Worm (Caenorhabditis elegans) whole organism, L4/young adult: Measurements from ENCODE around the gene F11C7.2.

Experiments used
- W03F9.2 ChIP-seq: fragments of 150-350 bp; optimal IDR thresholded peaks from 2 replicates; lab custom pipeline; 2014; ENCODE audit warnings: missing biosample characterization, missing genetic modification characterization
- him-1 ChIP-seq: sonication (generic microtip); optimal IDR thresholded peaks from 2 replicates; lab custom pipeline; 2016; ENCODE audit warnings: missing genotype, missing genetic modification reagents, missing genetic modification characterization, missing compliant biosample characterization

DNA sequence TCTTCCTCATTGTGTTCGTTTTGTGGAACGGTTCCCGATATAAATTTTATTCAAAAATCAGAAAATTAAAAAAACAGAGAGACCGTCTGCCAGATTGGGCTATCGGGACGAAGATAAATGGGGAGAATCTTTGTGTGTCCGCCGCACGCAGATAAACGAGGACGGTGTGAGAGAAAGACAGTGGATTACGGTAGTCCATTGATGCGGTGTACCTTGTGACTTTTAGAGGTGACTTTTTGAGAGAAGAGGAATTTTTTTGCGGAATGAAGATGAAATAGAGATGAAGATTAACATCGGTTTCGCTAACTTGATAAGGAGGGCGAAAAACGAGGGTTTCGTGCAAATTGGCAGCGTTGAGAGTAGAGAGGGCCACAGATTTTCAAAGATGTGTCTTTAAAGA is 31.2 kb downstream of the F11C7.2 start:
- no peak for TF ChIP-seq him-1 (tag; lab: Kevin White, UChicago)
- TF ChIP-seq W03F9.2 (tag; lab: Kevin White, UChicago): no peak
